Fruit fly (Drosophila melanogaster) whole organism, embryonic: ENCODE data around the gene Nca.

Source experiments
- CG12391 ChIP-seq: fragments of 200-800 bp; sonication (Bioruptor generic); optimal IDR thresholded peaks from 3 replicates; lab custom pipeline; 2018; ENCODE audit warnings: missing biosample characterization, mild to moderate bottlenecking, missing genetic modification characterization, moderate library complexity
- CG1603 ChIP-seq: fragments of 200-800 bp; sonication (Bioruptor generic); optimal IDR thresholded peaks from 2 replicates; lab custom pipeline; 2019; ENCODE audit warnings: missing biosample characterization, mild to moderate bottlenecking, missing genetic modification characterization, moderate library complexity
- org-1 ChIP-seq: fragments of 200-800 bp; sonication (Bioruptor generic); optimal IDR thresholded peaks from 2 replicates; lab custom pipeline; 2017; ENCODE audit warnings: missing biosample characterization, missing genetic modification characterization

dm6 chr3L:19951868-19952267 is 39.8 kb upstream of the Nca start, which contains the start of gene CG34258:
- TF ChIP-seq org-1 (GFP tag; lab: Kevin White, UChicago) (no peak), CG12391 (tag; lab: Kevin White, UChicago) (no peak), CG1603 (tag; lab: Kevin White, UChicago) (no peak)
